Fruit fly (Drosophila melanogaster): ENCODE results near the gene Cpr64Ab.

DNA sequence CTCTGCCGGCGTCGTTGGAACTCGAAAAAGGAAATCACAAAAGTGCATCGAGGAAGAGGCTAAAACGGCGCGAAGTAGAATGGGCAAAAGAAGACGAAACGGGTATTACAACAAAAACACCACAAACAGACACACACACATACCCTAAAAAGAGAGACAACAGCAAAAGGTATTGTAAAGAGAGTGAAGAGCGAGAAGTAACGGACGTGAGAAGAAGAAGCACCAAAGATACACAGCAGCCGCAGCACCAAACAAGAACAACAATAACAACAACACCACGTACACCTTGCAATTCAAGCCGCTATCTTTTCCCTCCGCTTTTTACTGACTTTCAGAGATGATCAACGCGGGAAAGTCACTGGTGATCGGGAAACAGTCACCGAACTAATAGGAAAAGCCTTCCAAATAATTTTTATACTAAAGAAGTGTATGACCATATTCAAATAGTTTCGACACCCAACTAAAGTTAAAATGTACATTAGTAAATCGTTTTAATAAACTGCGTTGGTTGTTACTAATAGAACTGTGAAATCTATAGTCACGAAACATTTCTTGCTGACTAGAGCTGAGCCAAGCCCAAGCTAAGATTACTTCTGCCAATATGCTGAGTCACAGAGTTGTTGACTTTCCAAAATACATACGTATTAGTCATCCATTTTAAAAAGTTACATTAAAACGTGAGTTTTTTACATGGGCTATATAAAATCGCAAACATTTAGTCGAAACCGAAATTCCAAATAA is 41.0 kb upstream of the Cpr64Ab start:
- TF ChIP-seq CG7045 (GFP tag; optimal IDR thresholded peaks at IDR 0.05) (no peak), CG14711 (tag; optimal IDR thresholded peaks at IDR 0.05) (no peak)

Data from whole organism, adult.